Worm (Caenorhabditis elegans) whole organism, mixed stage, embryonic: ENCODE results near the gene stip-1.

Experiments used
- M03D4.4 ChIP-seq: sonication (generic microtip); optimal IDR thresholded peaks from 2 replicates; lab custom pipeline; 2017; ENCODE audit warnings: mild to moderate bottlenecking, missing genetic modification characterization, missing compliant biosample characterization
- bed-3 ChIP-seq: fragments of 200-800 bp; sonication (Bioruptor generic); optimal IDR thresholded peaks from 3 replicates; lab custom pipeline; 2018; ENCODE audit warnings: mild to moderate bottlenecking, missing genetic modification characterization, moderate library complexity, missing compliant biosample characterization
- blmp-1 ChIP-seq: fragments of 150-350 bp; optimal IDR thresholded peaks from 2 replicates; lab custom pipeline; 2014; ENCODE audit warnings: missing biosample characterization, missing genetic modification characterization
- ceh-39 ChIP-seq: fragments of 150-350 bp; optimal IDR thresholded peaks from 2 replicates; lab custom pipeline; 2014; ENCODE audit warnings: missing biosample characterization, missing genetic modification characterization
- ceh-43 ChIP-seq: fragments of 200-800 bp; sonication (Bioruptor generic); optimal IDR thresholded peaks from 2 replicates; lab custom pipeline; 2018; ENCODE audit warnings: mild to moderate bottlenecking, missing genetic modification characterization, moderate library complexity, missing compliant biosample characterization
- ces-1 ChIP-seq: fragments of 150-350 bp; optimal IDR thresholded peaks from 2 replicates; lab custom pipeline; 2014; ENCODE audit warnings: missing biosample characterization, missing genetic modification reagents, missing genetic modification characterization
- cnd-1 ChIP-seq: fragments of 200-800 bp; sonication (Bioruptor generic); optimal IDR thresholded peaks from 2 replicates; lab custom pipeline; 2018; ENCODE audit warnings: mild to moderate bottlenecking, missing genetic modification characterization, missing compliant biosample characterization
- drap-1 ChIP-seq: fragments of 200-800 bp; sonication (Bioruptor generic); optimal IDR thresholded peaks from 3 replicates; lab custom pipeline; 2018; ENCODE audit warnings: mild to moderate bottlenecking, missing genetic modification characterization, missing compliant biosample characterization
- elt-1 ChIP-seq: sonication (generic microtip); optimal IDR thresholded peaks from 2 replicates; lab custom pipeline; 2017; ENCODE audit warnings: missing genetic modification characterization, mild to moderate bottlenecking, missing compliant biosample characterization, antibody characterized with exemption, moderate library complexity, borderline replicate concordance; ENCODE audit not compliant: insufficient read depth
- elt-3 ChIP-seq: fragments of 150-350 bp; optimal IDR thresholded peaks from 2 replicates; lab custom pipeline; 2014; ENCODE audit warnings: missing biosample characterization, missing genetic modification characterization
- flh-1 ChIP-seq: fragments of 200-800 bp; sonication (Bioruptor generic); optimal IDR thresholded peaks from 2 replicates; lab custom pipeline; 2018; ENCODE audit warnings: mild to moderate bottlenecking, missing genetic modification characterization, moderate library complexity, missing compliant biosample characterization
- ham-2 ChIP-seq: fragments of 200-800 bp; sonication (Bioruptor generic); optimal IDR thresholded peaks from 2 replicates; lab custom pipeline; 2018; ENCODE audit warnings: mild to moderate bottlenecking, missing genetic modification characterization, missing compliant biosample characterization
- hlh-1 ChIP-seq: fragments of 150-350 bp; optimal IDR thresholded peaks from 2 replicates; lab custom pipeline; 2014; ENCODE audit warnings: missing biosample characterization, missing genetic modification reagents, missing genetic modification characterization
- lin-13 ChIP-seq: fragments of 150-350 bp; optimal IDR thresholded peaks from 2 replicates; lab custom pipeline; 2014; ENCODE audit warnings: missing biosample characterization, missing genetic modification characterization
- lin-32 ChIP-seq: fragments of 200-800 bp; sonication (Bioruptor generic); optimal IDR thresholded peaks from 2 replicates; lab custom pipeline; 2018; ENCODE audit warnings: mild to moderate bottlenecking, missing genetic modification characterization, missing compliant biosample characterization
- lsy-2 ChIP-seq: fragments of 150-350 bp; optimal IDR thresholded peaks from 2 replicates; lab custom pipeline; 2014; ENCODE audit warnings: missing biosample characterization, missing genetic modification characterization
- mab-5 ChIP-seq: fragments of 150-350 bp; optimal IDR thresholded peaks from 2 replicates; lab custom pipeline; 2014; ENCODE audit warnings: missing biosample characterization, missing genetic modification characterization
- mep-1 ChIP-seq: fragments of 150-350 bp; optimal IDR thresholded peaks from 2 replicates; lab custom pipeline; 2017; ENCODE audit warnings: missing biosample characterization, missing genetic modification reagents, missing genetic modification characterization, inconsistent platforms
- mls-2 ChIP-seq: sonication (generic microtip); optimal IDR thresholded peaks from 2 replicates; lab custom pipeline; 2016; ENCODE audit warnings: mild to moderate bottlenecking, missing genetic modification characterization, moderate library complexity, missing compliant biosample characterization
- nhr-12 ChIP-seq: fragments of 150-350 bp; optimal IDR thresholded peaks from 2 replicates; lab custom pipeline; 2014; ENCODE audit warnings: missing biosample characterization, missing genetic modification characterization
- nhr-2 ChIP-seq: fragments of 150-350 bp; optimal IDR thresholded peaks from 2 replicates; lab custom pipeline; 2014; ENCODE audit warnings: missing biosample characterization, missing genetic modification characterization
- nhr-237 ChIP-seq: fragments of 150-350 bp; optimal IDR thresholded peaks from 2 replicates; lab custom pipeline; 2014; ENCODE audit warnings: missing biosample characterization, missing genetic modification characterization
- nhr-76 ChIP-seq: sonication (generic microtip); optimal IDR thresholded peaks from 2 replicates; lab custom pipeline; 2017; ENCODE audit warnings: missing biosample characterization, missing genetic modification characterization
- pha-4 ChIP-seq: fragments of 150-350 bp; optimal IDR thresholded peaks from 2 replicates; lab custom pipeline; 2018; ENCODE audit warnings: missing biosample characterization, missing genetic modification reagents, missing genetic modification characterization
- sem-2 ChIP-seq: fragments of 200-800 bp; sonication (Bioruptor generic); optimal IDR thresholded peaks from 2 replicates; lab custom pipeline; 2018; ENCODE audit warnings: mild to moderate bottlenecking, missing genetic modification characterization, missing compliant biosample characterization
- snpc-4 ChIP-seq: fragments of 150-350 bp; optimal IDR thresholded peaks from 2 replicates; lab custom pipeline; 2014; ENCODE audit warnings: missing biosample characterization, missing genetic modification characterization
- sptf-1 ChIP-seq: sonication (generic microtip); optimal IDR thresholded peaks from 2 replicates; lab custom pipeline; 2017; ENCODE audit warnings: mild to moderate bottlenecking, missing genetic modification characterization, moderate library complexity, missing compliant biosample characterization
- tbx-8 ChIP-seq: fragments of 200-800 bp; sonication (Bioruptor generic); optimal IDR thresholded peaks from 2 replicates; lab custom pipeline; 2018; ENCODE audit warnings: mild to moderate bottlenecking, missing genetic modification characterization, moderate library complexity, missing compliant biosample characterization
- unc-120 ChIP-seq: sonication (generic microtip); optimal IDR thresholded peaks from 2 replicates; lab custom pipeline; 2017; ENCODE audit warnings: missing genetic modification characterization, missing compliant biosample characterization; ENCODE audit not compliant: poor library complexity, severe bottlenecking
- unc-39 ChIP-seq: fragments of 150-350 bp; optimal IDR thresholded peaks from 2 replicates; lab custom pipeline; 2014; ENCODE audit warnings: missing biosample characterization, missing genetic modification characterization
- unc-62 ChIP-seq: fragments of 150-350 bp; optimal IDR thresholded peaks from 2 replicates; lab custom pipeline; 2014; ENCODE audit warnings: missing biosample characterization, missing genetic modification reagents, missing genetic modification characterization
- zip-8 ChIP-seq: fragments of 150-350 bp; optimal IDR thresholded peaks from 2 replicates; lab custom pipeline; 2014; ENCODE audit warnings: missing biosample characterization, missing genetic modification characterization
- ztf-11 ChIP-seq: fragments of 150-350 bp; optimal IDR thresholded peaks from 2 replicates; lab custom pipeline; 2014; ENCODE audit warnings: missing biosample characterization, missing genetic modification characterization

stip-1 gene

ce11 chrII:10373536-10374169 is 23.8 kb upstream of the stip-1 start:
- TF ChIP-seq nhr-2 (tag; lab: Kevin White, UChicago) (no peak), cnd-1 (tag; lab: Kevin White, UChicago) (peak; percentile 67), bed-3 (GFP tag; lab: Kevin White, UChicago) (no peak), blmp-1 (tag; lab: Kevin White, UChicago) (no peak), M03D4.4 (tag; lab: Kevin White, UChicago) (no peak), elt-3 (tag; lab: Kevin White, UChicago) (no peak), ces-1 (GFP tag; lab: Kevin White, UChicago) (peak; percentile 99), lin-32 (no peak), nhr-237 (no peak), mab-5 (tag; lab: Kevin White, UChicago) (no peak), flh-1 (GFP tag; lab: Kevin White, UChicago) (no peak), sem-2 (GFP tag; lab: Kevin White, UChicago) (no peak), elt-1 (tag; lab: Kevin White, UChicago) (no peak), pha-4 (tag; lab: Kevin White, UChicago) (no peak), tbx-8 (GFP tag; lab: Kevin White, UChicago) (no peak), unc-62 (GFP tag; lab: Kevin White, UChicago) (no peak), mls-2 (tag; lab: Kevin White, UChicago) (peak; percentile 79), lsy-2 (no peak), hlh-1 (no peak), ceh-43 (GFP tag; lab: Kevin White, UChicago) (peak; percentile 96), ham-2 (GFP tag; lab: Kevin White, UChicago) (peak; percentile 67), ceh-39 (no peak), unc-120 (tag; lab: Kevin White, UChicago) (no peak), nhr-76 (tag; lab: Kevin White, UChicago) (no peak), ztf-11 (tag; lab: Kevin White, UChicago) (peak; percentile 31), zip-8 (tag; lab: Kevin White, UChicago) (no peak), sptf-1 (tag; lab: Kevin White, UChicago) (peak; percentile 76), mep-1 (tag; lab: Kevin White, UChicago) (peak; percentile 13)

- TF ChIP-seq lin-13 (tag; lab: Kevin White, UChicago) (no peak), lin-32 (no peak), nhr-12 (tag; lab: Kevin White, UChicago) (no peak), unc-120 (tag; lab: Kevin White, UChicago) (no peak), flh-1 (GFP tag; lab: Kevin White, UChicago) (no peak), lsy-2 (no peak), unc-39 (tag; lab: Kevin White, UChicago) (no peak), nhr-237 (no peak), snpc-4 (no peak), bed-3 (GFP tag; lab: Kevin White, UChicago) (no peak), M03D4.4 (tag; lab: Kevin White, UChicago) (no peak), elt-3 (tag; lab: Kevin White, UChicago) (no peak), zip-8 (tag; lab: Kevin White, UChicago) (no peak), ztf-11 (tag; lab: Kevin White, UChicago) (no peak), ham-2 (GFP tag; lab: Kevin White, UChicago) (no peak)
Observed at ce11 chrII:10373016-10373415, 23.2 kb upstream of the stip-1 start.

ce11 chrII:10370826-10371225 is 21.0 kb upstream of the stip-1 start:
- peak; percentile 36 for TF ChIP-seq hlh-1
- TF ChIP-seq unc-120 (tag; lab: Kevin White, UChicago), result peak; percentile 14
- peak; percentile 18 for TF ChIP-seq mab-5 (tag; lab: Kevin White, UChicago)
- no peak for TF ChIP-seq nhr-76 (tag; lab: Kevin White, UChicago)
- TF ChIP-seq ces-1 (GFP tag; lab: Kevin White, UChicago), result peak; percentile 71

- TF ChIP-seq ztf-11 (tag; lab: Kevin White, UChicago) (no peak), flh-1 (GFP tag; lab: Kevin White, UChicago) (no peak), drap-1 (GFP tag; lab: Kevin White, UChicago) (no peak), ces-1 (GFP tag; lab: Kevin White, UChicago) (peak; percentile 98), ceh-43 (GFP tag; lab: Kevin White, UChicago) (peak; percentile 53)
Observed at ce11 chrII:10369547-10370028, 19.8 kb upstream of the stip-1 start, which contains the start of gene ceh-58. TSS of gene ceh-58 (minus strand) at chrII:10369597.
